Worm (Caenorhabditis elegans) whole organism, L1 larva: ENCODE measurements around the gene C10A4.2.

Experiments
- C04F5.9 ChIP-seq: sonication (generic microtip); optimal IDR thresholded peaks from 2 replicates; lab custom pipeline; 2016; ENCODE audit warnings: missing genetic modification characterization, missing compliant biosample characterization
- aha-1 ChIP-seq: fragments of 150-350 bp; optimal IDR thresholded peaks from 2 replicates; lab custom pipeline; 2014; ENCODE audit warnings: missing biosample characterization, missing genetic modification characterization
- ama-1 ChIP-seq: fragments of 150-350 bp; optimal IDR thresholded peaks from 2 replicates; lab custom pipeline; 2014
- elt-2 ChIP-seq: sonication (generic microtip); optimal IDR thresholded peaks from 2 replicates; lab custom pipeline; 2016; ENCODE audit warnings: missing genetic modification characterization, mild to moderate bottlenecking, inconsistent platforms, missing compliant biosample characterization, missing genetic modification reagents
- lin-15B ChIP-seq: fragments of 150-350 bp; sonication (generic microtip); optimal IDR thresholded peaks from 3 replicates; lab custom pipeline; 2014; ENCODE audit warnings: missing biosample characterization, missing genetic modification characterization
- mdl-1 ChIP-seq, 2 experiments: fragments of 150-350 bp; optimal IDR thresholded peaks; 2 replicates each; lab custom pipeline; 2014 to 2017; ENCODE audit warnings: missing biosample characterization in 2 of 2, missing genetic modification characterization in 2 of 2, inconsistent platforms in 1 of 2
- mep-1 ChIP-seq: fragments of 150-350 bp; optimal IDR thresholded peaks from 2 replicates; lab custom pipeline; 2014; ENCODE audit warnings: missing biosample characterization, missing genetic modification characterization
- nhr-20 ChIP-seq: sonication (generic microtip); optimal IDR thresholded peaks from 2 replicates; lab custom pipeline; 2016; ENCODE audit warnings: mild to moderate bottlenecking, missing genetic modification characterization, missing compliant biosample characterization
- pqm-1 ChIP-seq: sonication (generic microtip); optimal IDR thresholded peaks from 3 replicates; lab custom pipeline; 2017; ENCODE audit warnings: missing biosample characterization, missing genetic modification characterization
- snpc-4 ChIP-seq: fragments of 150-350 bp; optimal IDR thresholded peaks from 2 replicates; lab custom pipeline; 2014; ENCODE audit warnings: missing biosample characterization, missing genetic modification characterization
- swsn-7 ChIP-seq: sonication (generic microtip); optimal IDR thresholded peaks from 2 replicates; lab custom pipeline; 2016; ENCODE audit warnings: missing genetic modification characterization, missing compliant biosample characterization
- unc-86 ChIP-seq: sonication (generic microtip); optimal IDR thresholded peaks from 2 replicates; lab custom pipeline; 2016; ENCODE audit warnings: missing genetic modification characterization, missing compliant biosample characterization

- TF ChIP-seq snpc-4 (tag; lab: Kevin White, UChicago): no peak
- TF ChIP-seq nhr-20 (tag; lab: Kevin White, UChicago): no peak
- no peak for TF ChIP-seq aha-1
- no peak for TF ChIP-seq lin-15B (tag; lab: Kevin White, UChicago)
- TF ChIP-seq mdl-1 (tag; optimal IDR thresholded peaks at IDR 0.05; lab: Kevin White, UChicago): no peak
- TF ChIP-seq ama-1: no peak
- TF ChIP-seq swsn-7 (tag; lab: Kevin White, UChicago): no peak
- no peak for TF ChIP-seq unc-86 (tag; lab: Kevin White, UChicago)
- TF ChIP-seq pqm-1 (tag; lab: Kevin White, UChicago): no peak
- no peak for TF ChIP-seq elt-2 (tag; lab: Kevin White, UChicago)
- TF ChIP-seq C04F5.9 (tag; lab: Kevin White, UChicago): no peak
- no peak for TF ChIP-seq mep-1 (tag; lab: Kevin White, UChicago)
These were observed 9.2 kb upstream of the C10A4.2 start, which contains the start of gene C10A4.4 for ce11 chrX:7400788-7401187.
